Worm (Caenorhabditis elegans) whole organism, L4 larva: Measurements from ENCODE around the gene let-418.
A peak's percentile ranks its signal among the peaks of the same experiment; 100 is the strongest.

ENCODE experiments used
- F10B5.3 ChIP-seq: sonication (generic microtip); optimal IDR thresholded peaks from 2 replicates; lab custom pipeline; 2016; ENCODE audit warnings: mild to moderate bottlenecking, missing genetic modification characterization, missing compliant biosample characterization
- F26F4.8 ChIP-seq: fragments of 200-800 bp; sonication (Bioruptor generic); conservative IDR thresholded peaks from 2 replicates; pipeline ENCODE4 v1.3.6; 2022; ENCODE audit warnings: missing genetic modification characterization, missing compliant biosample characterization
- F37D6.2 ChIP-seq: sonication (generic microtip); optimal IDR thresholded peaks from 2 replicates; lab custom pipeline; 2016; ENCODE audit warnings: mild to moderate bottlenecking, missing genetic modification characterization, missing compliant biosample characterization
- F49E8.2 ChIP-seq: sonication (generic microtip); optimal IDR thresholded peaks from 2 replicates; lab custom pipeline; 2016; ENCODE audit warnings: missing compliant biosample characterization, mild to moderate bottlenecking, missing genetic modification characterization, borderline replicate concordance
- T20F7.1 ChIP-seq: fragments of 200-800 bp; sonication (Bioruptor generic); optimal IDR thresholded peaks from 2 replicates; lab custom pipeline; 2018; ENCODE audit warnings: mild to moderate bottlenecking, missing genetic modification characterization, missing compliant biosample characterization
- Y105C5A.15 ChIP-seq: fragments of 200-800 bp; sonication (Bioruptor generic); IDR thresholded peaks from 2 replicates; pipeline ENCODE4 v1.3.6; 2022; ENCODE audit warnings: missing genetic modification characterization, missing compliant biosample characterization
- Y48G9A.11 ChIP-seq: fragments of 200-800 bp; sonication (Bioruptor generic); IDR thresholded peaks from 2 replicates; pipeline ENCODE4 v1.3.6; 2022; ENCODE audit warnings: missing genetic modification reagents, missing genetic modification characterization, missing compliant biosample characterization
- ZK337.2 ChIP-seq: fragments of 200-800 bp; sonication (Bioruptor generic); IDR thresholded peaks from 2 replicates; pipeline ENCODE4 v1.3.6; 2022; ENCODE audit warnings: missing genetic modification reagents, missing genetic modification characterization, missing compliant biosample characterization
- ama-1 ChIP-seq: fragments of 150-350 bp; optimal IDR thresholded peaks from 2 replicates; lab custom pipeline; 2014; ENCODE audit warnings: inconsistent platforms, mixed read lengths
- arid-1 ChIP-seq: fragments of 200-800 bp; sonication (Bioruptor generic); conservative IDR thresholded peaks from 2 replicates; pipeline ENCODE4 v1.3.6; 2022; ENCODE audit warnings: missing genetic modification reagents, missing genetic modification characterization, missing compliant biosample characterization
- ceh-20 ChIP-seq: fragments of 200-800 bp; sonication (Bioruptor generic); IDR thresholded peaks from 2 replicates; pipeline ENCODE4 v1.3.6; 2022; ENCODE audit warnings: missing genetic modification reagents, missing genetic modification characterization, missing compliant biosample characterization
- ceh-82 ChIP-seq: sonication (generic microtip); optimal IDR thresholded peaks from 2 replicates; lab custom pipeline; 2017; ENCODE audit warnings: missing biosample characterization, missing genetic modification characterization
- ces-1 ChIP-seq: fragments of 150-350 bp; sonication (generic microtip); optimal IDR thresholded peaks from 4 replicates; lab custom pipeline; 2014; ENCODE audit warnings: missing biosample characterization, missing genetic modification reagents, missing genetic modification characterization
- cey-2 ChIP-seq: sonication (generic microtip); optimal IDR thresholded peaks from 3 replicates; lab custom pipeline; 2017; ENCODE audit warnings: missing genetic modification characterization, mild to moderate bottlenecking, missing compliant biosample characterization, antibody characterized with exemption, borderline replicate concordance; ENCODE audit not compliant: insufficient read depth
- daf-12 ChIP-seq: fragments of 150-350 bp; optimal IDR thresholded peaks from 2 replicates; lab custom pipeline; 2014; ENCODE audit warnings: missing biosample characterization, missing genetic modification reagents, missing genetic modification characterization
- dmd-6 ChIP-seq: fragments of 200-800 bp; sonication (Bioruptor generic); IDR thresholded peaks from 2 replicates; pipeline ENCODE4 v1.3.6; 2022; ENCODE audit warnings: missing genetic modification reagents, missing genetic modification characterization, missing compliant biosample characterization
- dpl-1 ChIP-seq: fragments of 150-350 bp; optimal IDR thresholded peaks from 2 replicates; lab custom pipeline; 2014; ENCODE audit warnings: missing biosample characterization, missing genetic modification reagents, missing genetic modification characterization
- dve-1 ChIP-seq: sonication (generic microtip); optimal IDR thresholded peaks from 2 replicates; lab custom pipeline; 2017; ENCODE audit warnings: antibody characterized with exemption, mild to moderate bottlenecking, missing genetic modification characterization, missing compliant biosample characterization; ENCODE audit not compliant: insufficient read depth
- egl-27 ChIP-seq: sonication (generic microtip); optimal IDR thresholded peaks from 3 replicates; lab custom pipeline; 2017; ENCODE audit warnings: missing biosample characterization, missing genetic modification reagents, missing genetic modification characterization
- egl-43 ChIP-seq: fragments of 200-800 bp; sonication (Bioruptor generic); IDR thresholded peaks from 2 replicates; pipeline ENCODE4 v1.3.6; 2022; ENCODE audit warnings: missing genetic modification reagents, missing genetic modification characterization, missing compliant biosample characterization
- fos-1 ChIP-seq: fragments of 150-350 bp; optimal IDR thresholded peaks from 2 replicates; lab custom pipeline; 2014; ENCODE audit warnings: missing biosample characterization, missing genetic modification characterization
- gei-8 ChIP-seq: fragments of 200-800 bp; sonication (Bioruptor generic); optimal IDR thresholded peaks from 2 replicates; lab custom pipeline; 2018; ENCODE audit warnings: mild to moderate bottlenecking, missing genetic modification characterization, missing compliant biosample characterization
- hlh-11 ChIP-seq: fragments of 200-800 bp; sonication (Bioruptor generic); optimal IDR thresholded peaks from 2 replicates; lab custom pipeline; 2018; ENCODE audit warnings: mild to moderate bottlenecking, missing genetic modification characterization, missing compliant biosample characterization
- lin-13 ChIP-seq: fragments of 150-350 bp; optimal IDR thresholded peaks from 2 replicates; lab custom pipeline; 2014; ENCODE audit warnings: missing biosample characterization, missing genetic modification reagents, missing genetic modification characterization
- lin-38 ChIP-seq: fragments of 200-800 bp; sonication (Bioruptor generic); IDR thresholded peaks from 2 replicates; pipeline ENCODE4 v1.3.6; 2022; ENCODE audit warnings: missing genetic modification reagents, missing genetic modification characterization, missing compliant biosample characterization
- lsy-2 ChIP-seq, 2 experiments: fragments of 150-350 bp in 1 of 2; sonication (generic microtip) in 1 of 2; optimal IDR thresholded peaks; 2 replicates each; lab custom pipeline; 2014 to 2017; ENCODE audit warnings: missing biosample characterization in 2 of 2, missing genetic modification characterization in 2 of 2
- madf-5 ChIP-seq, 2 experiments: fragments of 200-800 bp; sonication (Bioruptor generic); IDR thresholded peaks; 2 replicates each; pipeline ENCODE4 v1.3.6; 2022; ENCODE audit warnings: missing compliant biosample characterization in 2 of 2, missing genetic modification characterization in 2 of 2
- madf-9 ChIP-seq: fragments of 200-800 bp; sonication (Bioruptor generic); conservative IDR thresholded peaks from 2 replicates; pipeline ENCODE4 v1.3.6; 2022; ENCODE audit warnings: missing genetic modification reagents, missing genetic modification characterization, missing compliant biosample characterization
- mdl-1 ChIP-seq, 2 experiments: fragments of 150-350 bp in 1 of 2; sonication (generic microtip) in 1 of 2; optimal IDR thresholded peaks; 2 replicates each; lab custom pipeline; 2014 to 2017; ENCODE audit warnings: missing biosample characterization in 2 of 2, missing genetic modification characterization in 2 of 2
- mes-2 ChIP-seq: sonication (generic microtip); optimal IDR thresholded peaks from 2 replicates; lab custom pipeline; 2016; ENCODE audit warnings: missing genotype, mild to moderate bottlenecking, missing genetic modification characterization, missing compliant biosample characterization; ENCODE audit not compliant: poor library complexity, severe bottlenecking
- nhr-102 ChIP-seq: sonication (generic microtip); optimal IDR thresholded peaks from 2 replicates; lab custom pipeline; 2016; ENCODE audit warnings: mild to moderate bottlenecking, missing genetic modification characterization, moderate library complexity, missing compliant biosample characterization
- nhr-28 ChIP-seq: fragments of 150-350 bp; optimal IDR thresholded peaks from 2 replicates; lab custom pipeline; 2014; ENCODE audit warnings: missing biosample characterization, missing genetic modification characterization
- nhr-41 ChIP-seq: fragments of 200-800 bp; sonication (Bioruptor generic); IDR thresholded peaks from 2 replicates; pipeline ENCODE4 v1.3.6; 2022; ENCODE audit warnings: missing genetic modification reagents, missing genetic modification characterization, missing compliant biosample characterization
- nhr-42 ChIP-seq: fragments of 200-800 bp; sonication (Bioruptor generic); IDR thresholded peaks from 2 replicates; pipeline ENCODE4 v1.3.6; 2022; ENCODE audit warnings: missing genetic modification characterization, missing compliant biosample characterization
- nhr-48 ChIP-seq: sonication (generic microtip); optimal IDR thresholded peaks from 2 replicates; lab custom pipeline; 2016; ENCODE audit warnings: mild to moderate bottlenecking, missing genetic modification characterization, missing compliant biosample characterization
- nhr-77 ChIP-seq: fragments of 150-350 bp; optimal IDR thresholded peaks from 2 replicates; lab custom pipeline; 2014; ENCODE audit warnings: missing biosample characterization, missing genetic modification characterization
- pha-4 ChIP-seq, 2 experiments: fragments of 150-350 bp in 1 of 2; fragments of 200-800 bp in 1 of 2; sonication (Bioruptor generic) in 1 of 2; IDR thresholded peaks in 1 of 2; optimal IDR thresholded peaks in 1 of 2; 2 replicates each; pipeline versions ENCODE4 v1.3.6 to Lab custom; 2014 to 2022; ENCODE audit warnings: missing genetic modification characterization in 2 of 2, missing genetic modification reagents in 2 of 2, missing biosample characterization in 1 of 2, missing compliant biosample characterization in 1 of 2
- php-3 ChIP-seq: fragments of 200-800 bp; sonication (Bioruptor generic); IDR thresholded peaks from 2 replicates; pipeline ENCODE4 v1.3.6; 2022; ENCODE audit warnings: missing genetic modification reagents, missing genetic modification characterization, missing compliant biosample characterization
- rbr-2 ChIP-seq: sonication (generic microtip); optimal IDR thresholded peaks from 2 replicates; lab custom pipeline; 2016; ENCODE audit warnings: missing genotype, missing genetic modification characterization, missing compliant biosample characterization
- sdz-12 ChIP-seq: fragments of 200-800 bp; sonication (Bioruptor generic); optimal IDR thresholded peaks from 2 replicates; lab custom pipeline; 2018; ENCODE audit warnings: mild to moderate bottlenecking, missing genetic modification characterization, missing compliant biosample characterization
- skn-1 ChIP-seq: fragments of 150-350 bp; optimal IDR thresholded peaks from 2 replicates; lab custom pipeline; 2014; ENCODE audit warnings: missing biosample characterization, missing genetic modification characterization
- tag-97 ChIP-seq: fragments of 200-800 bp; sonication (Bioruptor generic); IDR thresholded peaks from 2 replicates; pipeline ENCODE4 v1.3.6; 2022; ENCODE audit warnings: missing genetic modification characterization, missing compliant biosample characterization
- tra-1 ChIP-seq: fragments of 200-800 bp; sonication (Bioruptor generic); IDR thresholded peaks from 2 replicates; pipeline ENCODE4 v1.3.6; 2022; ENCODE audit warnings: missing genetic modification reagents, missing genetic modification characterization, missing compliant biosample characterization
- unc-39 ChIP-seq: sonication (generic microtip); optimal IDR thresholded peaks from 2 replicates; lab custom pipeline; 2017; ENCODE audit warnings: missing biosample characterization, missing genetic modification characterization
- unc-62 ChIP-seq, 3 experiments: fragments of 150-350 bp in 1 of 3; sonication (generic microtip); optimal IDR thresholded peaks in 2 of 3; peaks in 1 of 3; 1 replicate in 1 of 3; 2 replicates in 2 of 3; lab custom pipeline; 2014 to 2017; ENCODE audit warnings: missing biosample characterization in 3 of 3, missing genetic modification characterization in 3 of 3, missing genetic modification reagents in 3 of 3, missing genotype in 1 of 3
- zag-1 ChIP-seq: fragments of 150-350 bp; optimal IDR thresholded peaks from 2 replicates; lab custom pipeline; 2014; ENCODE audit warnings: missing biosample characterization, missing genetic modification characterization
- zfp-3 ChIP-seq: fragments of 200-800 bp; sonication (Bioruptor generic); conservative IDR thresholded peaks from 2 replicates; pipeline ENCODE4 v1.3.6; 2022; ENCODE audit warnings: missing genetic modification reagents, missing genetic modification characterization, missing compliant biosample characterization
- zip-2 ChIP-seq: fragments of 150-350 bp; optimal IDR thresholded peaks from 2 replicates; lab custom pipeline; 2014; ENCODE audit warnings: missing biosample characterization, missing genetic modification characterization

The let-418 gene

ce11 chrV:5805467-5805866 lies 21.2 kb upstream of the let-418 start, which contains the start of gene ZC250.5:
ZC250.5 (plus strand) TSS chrV:5805767.
- TF ChIP-seq pha-4 (GFP tag; IDR thresholded peaks at IDR 0.05; lab: Robert Waterston, UW) (no peak), pha-4 (tag; optimal IDR thresholded peaks at IDR 0.05; lab: Kevin White, UChicago) (no peak), ZK337.2 (GFP tag; lab: Robert Waterston, UW) (no peak), gei-8 (GFP tag; lab: Kevin White, UChicago) (no peak), zfp-3 (no peak), madf-9 (GFP tag; lab: Robert Waterston, UW) (no peak), skn-1 (tag; lab: Kevin White, UChicago) (no peak), ama-1 (no peak), arid-1 (no peak), zip-2 (tag; lab: Kevin White, UChicago) (no peak), rbr-2 (tag; lab: Kevin White, UChicago) (no peak), madf-5 (GFP tag; IDR thresholded peaks at IDR 0.05; lab: Robert Waterston, UW) (no peak), nhr-42 (GFP tag; lab: Robert Waterston, UW) (no peak), lin-13 (no peak), php-3 (no peak), Y105C5A.15 (GFP tag; lab: Robert Waterston, UW) (no peak), sdz-12 (GFP tag; lab: Kevin White, UChicago) (no peak), zag-1 (tag; lab: Kevin White, UChicago) (no peak), ceh-82 (no peak), F49E8.2 (tag; lab: Kevin White, UChicago) (no peak)

DNA sequence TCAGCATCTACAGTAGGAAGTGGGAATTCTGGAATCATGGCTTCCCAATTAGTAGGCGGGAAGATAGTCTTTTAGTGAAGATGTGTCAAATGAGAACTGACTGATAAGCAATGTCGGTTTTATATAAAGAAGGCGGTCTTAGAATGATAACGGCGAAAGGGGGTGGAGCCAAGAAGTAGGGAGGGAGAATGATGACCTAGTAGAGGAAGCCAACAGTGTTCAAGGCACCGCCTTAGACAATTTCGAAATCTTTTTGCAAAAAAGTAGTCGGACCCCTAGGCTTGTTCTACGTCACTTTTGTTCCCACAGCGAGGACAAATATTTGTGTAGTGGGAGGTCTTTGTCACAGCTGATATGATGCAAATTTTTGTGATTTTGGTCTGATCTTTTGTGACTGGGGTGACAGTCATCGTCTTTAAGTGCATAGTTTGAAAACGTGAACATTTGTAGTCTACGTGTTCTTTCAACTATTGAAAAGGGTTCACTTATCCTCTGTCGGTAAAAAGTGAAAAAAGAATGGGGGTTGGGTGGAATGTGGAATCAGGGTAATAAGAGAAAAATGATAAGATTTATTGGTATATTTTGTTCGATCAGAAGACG lies 13.5 kb upstream of the let-418 start, which contains the start of gene ZC250.4:
Gene ZC250.4 (minus strand): TSS at position 78 of the 600 bp plus-strand sequence.
- TF ChIP-seq F26F4.8 (GFP tag; lab: Robert Waterston, UW) (no peak), sdz-12 (GFP tag; lab: Kevin White, UChicago) (no peak), F10B5.3 (tag; lab: Kevin White, UChicago) (no peak), dpl-1 (GFP tag; lab: Kevin White, UChicago) (no peak), F37D6.2 (no peak), tra-1 (0 out of 2 replicates have a peak, but pooled peaks have one; percentile 4), mes-2 (tag; lab: Kevin White, UChicago) (peak; percentile 20), egl-27 (tag; lab: Kevin White, UChicago) (no peak), nhr-48 (tag; lab: Kevin White, UChicago) (peak; percentile 51), lin-38 (GFP tag; lab: Robert Waterston, UW) (no peak), hlh-11 (tag; lab: Kevin White, UChicago) (peak; percentile 50), cey-2 (no peak), dve-1 (tag; lab: Kevin White, UChicago) (peak; percentile 41), egl-43 (no peak), dmd-6 (GFP tag; lab: Robert Waterston, UW) (peak; percentile 54; the same call in 1 of the 2 replicates), daf-12 (tag; lab: Kevin White, UChicago) (no peak), lsy-2 (tag; optimal IDR thresholded peaks at IDR 0.05; lab: Kevin White, UChicago) (no peak), gei-8 (GFP tag; lab: Kevin White, UChicago) (no peak), ceh-20 (GFP tag; lab: Robert Waterston, UW) (no peak), unc-39 (tag; lab: Kevin White, UChicago) (no peak), nhr-77 (tag; lab: Kevin White, UChicago) (no peak), nhr-102 (tag; lab: Kevin White, UChicago) (peak; percentile 39), tag-97 (GFP tag; lab: Robert Waterston, UW) (no peak), T20F7.1 (GFP tag; lab: Kevin White, UChicago) (no peak), mdl-1 (tag; optimal IDR thresholded peaks at IDR 0.05; lab: Kevin White, UChicago) (no peak), unc-62 (GFP tag; optimal IDR thresholded peaks at IDR 0.05 in 1 of 2; lab: Kevin White, UChicago) (peak in 1 of 2 experiments; percentile 14), unc-62 (tag; optimal IDR thresholded peaks at IDR 0.05; lab: Kevin White, UChicago) (no peak), nhr-28 (tag; lab: Kevin White, UChicago) (peak; percentile 12), madf-9 (GFP tag; lab: Robert Waterston, UW) (no peak), nhr-41 (GFP tag; lab: Robert Waterston, UW) (no peak), Y48G9A.11 (GFP tag; lab: Robert Waterston, UW) (no peak), fos-1 (tag; lab: Kevin White, UChicago) (no peak), ces-1 (no peak)
